Worm (Caenorhabditis elegans) whole organism, L2 larva: ENCODE measurements around the gene Y51H4A.941.

Source experiments
- C34F6.9 ChIP-seq: fragments of 150-350 bp; optimal IDR thresholded peaks from 2 replicates; lab custom pipeline; 2014; ENCODE audit warnings: missing biosample characterization, missing genetic modification characterization
- F13H6.1 ChIP-seq: sonication (generic microtip); optimal IDR thresholded peaks from 2 replicates; lab custom pipeline; 2016; ENCODE audit warnings: missing genetic modification characterization, missing compliant biosample characterization
- R02D3.7 ChIP-seq: fragments of 150-350 bp; optimal IDR thresholded peaks from 2 replicates; lab custom pipeline; 2014; ENCODE audit warnings: missing biosample characterization, missing genetic modification characterization
- Y55F3AM.14 ChIP-seq: fragments of 200-800 bp; sonication (Bioruptor generic); optimal IDR thresholded peaks from 2 replicates; lab custom pipeline; 2018; ENCODE audit warnings: mild to moderate bottlenecking, missing genetic modification characterization, missing compliant biosample characterization
- ZK546.5 ChIP-seq: sonication (generic microtip); optimal IDR thresholded peaks from 2 replicates; lab custom pipeline; 2017; ENCODE audit warnings: missing biosample characterization, missing genetic modification characterization
- alr-1 ChIP-seq: fragments of 150-350 bp; optimal IDR thresholded peaks from 2 replicates; lab custom pipeline; 2014; ENCODE audit warnings: missing biosample characterization, missing genetic modification characterization
- aly-2 ChIP-seq: fragments of 150-350 bp; optimal IDR thresholded peaks from 2 replicates; lab custom pipeline; 2014; ENCODE audit warnings: missing biosample characterization, missing genetic modification characterization
- ama-1 ChIP-seq: fragments of 150-350 bp; optimal IDR thresholded peaks from 2 replicates; lab custom pipeline; 2018; ENCODE audit warnings: inconsistent platforms
- blmp-1 ChIP-seq: sonication (generic microtip); optimal IDR thresholded peaks from 2 replicates; lab custom pipeline; 2017; ENCODE audit warnings: missing genetic modification characterization, mild to moderate bottlenecking, missing compliant biosample characterization, antibody characterized with exemption, moderate library complexity; ENCODE audit not compliant: insufficient read depth
- ceh-16 ChIP-seq: fragments of 150-350 bp; optimal IDR thresholded peaks from 2 replicates; lab custom pipeline; 2014; ENCODE audit warnings: missing biosample characterization, missing genetic modification characterization
- ceh-82 ChIP-seq: fragments of 150-350 bp; optimal IDR thresholded peaks from 2 replicates; lab custom pipeline; 2014; ENCODE audit warnings: missing biosample characterization, missing genetic modification characterization
- crh-2 ChIP-seq: sonication (generic microtip); optimal IDR thresholded peaks from 2 replicates; lab custom pipeline; 2017; ENCODE audit warnings: missing biosample characterization, missing genetic modification characterization
- dmd-4 ChIP-seq: sonication (generic microtip); optimal IDR thresholded peaks from 2 replicates; lab custom pipeline; 2017; ENCODE audit warnings: missing biosample characterization, missing genetic modification characterization
- egl-27 ChIP-seq: sonication (generic microtip); optimal IDR thresholded peaks from 3 replicates; lab custom pipeline; 2017; ENCODE audit warnings: missing biosample characterization, missing genetic modification reagents, missing genetic modification characterization
- elt-1 ChIP-seq: fragments of 150-350 bp; optimal IDR thresholded peaks from 2 replicates; lab custom pipeline; 2014; ENCODE audit warnings: missing biosample characterization, missing genetic modification characterization
- elt-3 ChIP-seq: sonication (generic microtip); optimal IDR thresholded peaks from 2 replicates; lab custom pipeline; 2017; ENCODE audit warnings: missing biosample characterization, missing genetic modification characterization
- fos-1 ChIP-seq: fragments of 150-350 bp; optimal IDR thresholded peaks from 2 replicates; lab custom pipeline; 2014; ENCODE audit warnings: missing biosample characterization, missing genetic modification characterization
- gmeb-1 ChIP-seq: fragments of 150-350 bp; optimal IDR thresholded peaks from 2 replicates; lab custom pipeline; 2014; ENCODE audit warnings: missing biosample characterization, missing genetic modification characterization
- lin-11 ChIP-seq: fragments of 150-350 bp; sonication (generic microtip); optimal IDR thresholded peaks from 2 replicates; lab custom pipeline; 2014; ENCODE audit warnings: missing biosample characterization, missing genetic modification characterization, inconsistent platforms, mixed read lengths
- lin-13 ChIP-seq: fragments of 150-350 bp; optimal IDR thresholded peaks from 2 replicates; lab custom pipeline; 2014; ENCODE audit warnings: missing biosample characterization, missing genetic modification reagents, missing genetic modification characterization
- lin-39 ChIP-seq: fragments of 150-350 bp; optimal IDR thresholded peaks from 2 replicates; lab custom pipeline; 2014; ENCODE audit warnings: missing biosample characterization, missing genetic modification reagents, missing genetic modification characterization
- lsy-2 ChIP-seq, 2 experiments: fragments of 150-350 bp in 1 of 2; sonication (generic microtip) in 1 of 2; optimal IDR thresholded peaks; 2 replicates each; lab custom pipeline; 2014 to 2017; ENCODE audit warnings: missing biosample characterization in 2 of 2, missing genetic modification characterization in 2 of 2
- mab-5 ChIP-seq: fragments of 150-350 bp; optimal IDR thresholded peaks from 2 replicates; lab custom pipeline; 2014; ENCODE audit warnings: missing biosample characterization, missing genetic modification characterization
- mbf-1 ChIP-seq: sonication (generic microtip); optimal IDR thresholded peaks from 2 replicates; lab custom pipeline; 2017; ENCODE audit warnings: missing biosample characterization, missing genetic modification characterization
- mdl-1 ChIP-seq, 2 experiments: fragments of 150-350 bp in 1 of 2; sonication (generic microtip) in 1 of 2; optimal IDR thresholded peaks; 2 replicates each; lab custom pipeline; 2017; ENCODE audit warnings: missing biosample characterization in 2 of 2, missing genetic modification characterization in 2 of 2
- nhr-10 ChIP-seq: sonication (generic microtip); optimal IDR thresholded peaks from 2 replicates; lab custom pipeline; 2017; ENCODE audit warnings: missing biosample characterization, missing genetic modification characterization
- nhr-11 ChIP-seq: fragments of 150-350 bp; optimal IDR thresholded peaks from 2 replicates; lab custom pipeline; 2014; ENCODE audit warnings: missing biosample characterization, missing genetic modification characterization
- nhr-12 ChIP-seq: fragments of 150-350 bp; optimal IDR thresholded peaks from 2 replicates; lab custom pipeline; 2014; ENCODE audit warnings: missing biosample characterization, missing genetic modification characterization
- nhr-129 ChIP-seq: fragments of 150-350 bp; optimal IDR thresholded peaks from 2 replicates; lab custom pipeline; 2014; ENCODE audit warnings: missing biosample characterization, missing genetic modification characterization
- nhr-21 ChIP-seq: fragments of 150-350 bp; optimal IDR thresholded peaks from 2 replicates; lab custom pipeline; 2014; ENCODE audit warnings: missing biosample characterization, missing genetic modification characterization
- nhr-23 ChIP-seq: fragments of 150-350 bp; optimal IDR thresholded peaks from 2 replicates; lab custom pipeline; 2014; ENCODE audit warnings: missing biosample characterization, missing genetic modification reagents, missing genetic modification characterization
- nhr-237 ChIP-seq: fragments of 150-350 bp; optimal IDR thresholded peaks from 2 replicates; lab custom pipeline; 2014; ENCODE audit warnings: missing biosample characterization, missing genetic modification characterization
- nhr-25 ChIP-seq: fragments of 150-350 bp; sonication (generic microtip); optimal IDR thresholded peaks from 3 replicates; lab custom pipeline; 2014; ENCODE audit warnings: missing biosample characterization, missing genetic modification characterization
- nhr-6 ChIP-seq: fragments of 150-350 bp; optimal IDR thresholded peaks from 2 replicates; lab custom pipeline; 2014; ENCODE audit warnings: missing biosample characterization, missing genetic modification characterization
- nhr-77 ChIP-seq: fragments of 150-350 bp; optimal IDR thresholded peaks from 2 replicates; lab custom pipeline; 2014; ENCODE audit warnings: missing biosample characterization, missing genetic modification characterization
- peb-1 ChIP-seq: fragments of 150-350 bp; optimal IDR thresholded peaks from 2 replicates; lab custom pipeline; 2014; ENCODE audit warnings: missing biosample characterization, missing genetic modification characterization
- sem-4 ChIP-seq: fragments of 150-350 bp; optimal IDR thresholded peaks from 2 replicates; lab custom pipeline; 2014; ENCODE audit warnings: missing biosample characterization, missing genetic modification reagents, missing genetic modification characterization
- skn-1 ChIP-seq: sonication (generic microtip); optimal IDR thresholded peaks from 2 replicates; lab custom pipeline; 2017; ENCODE audit warnings: missing biosample characterization, missing genetic modification characterization
- sma-3 ChIP-seq: sonication (generic microtip); optimal IDR thresholded peaks from 2 replicates; lab custom pipeline; 2016; ENCODE audit warnings: missing genetic modification reagents, missing genetic modification characterization, missing compliant biosample characterization
- sma-9 ChIP-seq, 2 experiments: fragments of 150-350 bp in 1 of 2; sonication (generic microtip) in 1 of 2; optimal IDR thresholded peaks; 2 replicates each; lab custom pipeline; 2014 to 2016; ENCODE audit warnings: missing genetic modification characterization in 2 of 2, mild to moderate bottlenecking in 1 of 2, missing biosample characterization in 1 of 2, missing compliant biosample characterization in 1 of 2, missing genetic modification reagents in 1 of 2, moderate library complexity in 1 of 2
- snpc-4 ChIP-seq: fragments of 150-350 bp; optimal IDR thresholded peaks from 2 replicates; lab custom pipeline; 2014; ENCODE audit warnings: missing biosample characterization, missing genetic modification characterization
- unc-39 ChIP-seq: fragments of 150-350 bp; optimal IDR thresholded peaks from 2 replicates; lab custom pipeline; 2014; ENCODE audit warnings: missing biosample characterization, missing genetic modification characterization
- unc-55 ChIP-seq: fragments of 150-350 bp; sonication (generic microtip); optimal IDR thresholded peaks from 3 replicates; lab custom pipeline; 2014; ENCODE audit warnings: missing biosample characterization, missing genetic modification reagents, missing genetic modification characterization
- unc-62 ChIP-seq: fragments of 150-350 bp; optimal IDR thresholded peaks from 2 replicates; lab custom pipeline; 2014; ENCODE audit warnings: missing biosample characterization, missing genetic modification reagents, missing genetic modification characterization
- zag-1 ChIP-seq: fragments of 150-350 bp; optimal IDR thresholded peaks from 2 replicates; lab custom pipeline; 2014; ENCODE audit warnings: missing biosample characterization, missing genetic modification characterization
- ztf-1 ChIP-seq: fragments of 200-800 bp; sonication (Bioruptor generic); conservative IDR thresholded peaks from 2 replicates; pipeline ENCODE4 v1.3.6; 2022; ENCODE audit warnings: missing genetic modification characterization, missing compliant biosample characterization
- ztf-11 ChIP-seq: sonication (generic microtip); optimal IDR thresholded peaks from 2 replicates; lab custom pipeline; 2017; ENCODE audit warnings: missing biosample characterization, missing genetic modification characterization
- ztf-4 ChIP-seq: fragments of 150-350 bp; optimal IDR thresholded peaks from 2 replicates; lab custom pipeline; 2014; ENCODE audit warnings: missing biosample characterization, missing genetic modification characterization

Gene Y51H4A.941

DNA sequence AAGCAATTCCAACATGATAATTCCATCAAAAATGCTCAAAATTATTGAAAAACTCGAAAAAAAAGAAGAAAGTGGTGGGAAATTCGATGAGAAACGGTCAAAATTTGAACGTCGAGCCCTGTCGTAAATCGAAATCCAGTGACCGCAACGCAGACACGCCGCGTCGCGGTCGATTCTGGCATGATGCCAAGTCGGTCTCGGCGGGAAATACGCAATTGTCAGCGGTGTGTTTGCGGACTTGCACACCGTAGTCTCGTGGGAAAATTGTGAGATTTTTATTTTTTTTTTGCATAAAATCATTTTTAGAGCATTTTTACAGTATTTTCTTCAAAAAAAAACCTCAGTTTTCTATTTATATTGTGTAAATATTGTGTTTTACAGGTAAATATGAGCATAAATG lies 38.2 kb downstream of the Y51H4A.941 start, which contains the start of gene tsr-2:
Gene tsr-2 (plus strand): TSS at position 382 of the 400 bp plus-strand sequence.
- TF ChIP-seq nhr-77 (tag; lab: Kevin White, UChicago) (peak; percentile 59), R02D3.7 (tag; lab: Kevin White, UChicago) (peak; percentile 48), elt-3 (no peak), aly-2 (tag; lab: Kevin White, UChicago) (no peak), ceh-82 (tag; lab: Kevin White, UChicago) (peak; percentile 13), lin-13 (GFP tag; lab: Kevin White, UChicago) (peak; percentile 91), zag-1 (tag; lab: Kevin White, UChicago) (peak; percentile 66), Y55F3AM.14 (GFP tag; lab: Kevin White, UChicago) (peak; percentile 69), peb-1 (tag; lab: Kevin White, UChicago) (no peak), nhr-129 (tag; lab: Kevin White, UChicago) (peak; percentile 88), nhr-21 (peak; percentile 86), mdl-1 (tag; optimal IDR thresholded peaks at IDR 0.05; lab: Kevin White, UChicago) (peak in 1 of 2 experiments; percentile 60), fos-1 (peak; percentile 80), egl-27 (tag; lab: Kevin White, UChicago) (peak; percentile 81), unc-62 (GFP tag; lab: Kevin White, UChicago) (no peak), nhr-25 (tag; lab: Kevin White, UChicago) (peak; percentile 92), lin-11 (tag; lab: Kevin White, UChicago) (peak; percentile 93), nhr-10 (tag; lab: Kevin White, UChicago) (peak; percentile 36), nhr-11 (tag; lab: Kevin White, UChicago) (no peak), gmeb-1 (peak; percentile 90), sma-3 (GFP tag; lab: Kevin White, UChicago) (peak; percentile 92), nhr-23 (tag; lab: Kevin White, UChicago) (no peak), sem-4 (peak; percentile 81), dmd-4 (no peak), ztf-4 (tag; lab: Kevin White, UChicago) (peak; percentile 34), nhr-12 (no peak), sma-9 (GFP tag; optimal IDR thresholded peaks at IDR 0.05; lab: Kevin White, UChicago) (peak; percentile 82), sma-9 (tag; optimal IDR thresholded peaks at IDR 0.05; lab: Kevin White, UChicago) (no peak), unc-39 (no peak), C34F6.9 (tag; lab: Kevin White, UChicago) (peak; percentile 96), ama-1 (lab: Kevin White, UChicago) (peak; percentile 40), lsy-2 (tag; optimal IDR thresholded peaks at IDR 0.05; lab: Kevin White, UChicago) (peak; percentile 98 to 99), ztf-11 (no peak), mbf-1 (tag; lab: Kevin White, UChicago) (no peak), unc-55 (GFP tag; lab: Kevin White, UChicago) (peak; percentile 97), skn-1 (tag; lab: Kevin White, UChicago) (peak; percentile 11), ZK546.5 (tag; lab: Kevin White, UChicago) (peak; percentile 42), lin-39 (tag; lab: Kevin White, UChicago) (no peak), ceh-16 (peak; percentile 74), ztf-1 (no peak), mab-5 (tag; lab: Kevin White, UChicago) (peak; percentile 83), elt-1 (tag; lab: Kevin White, UChicago) (no peak), blmp-1 (tag; lab: Kevin White, UChicago) (peak; percentile 20), nhr-6 (tag; lab: Kevin White, UChicago) (peak; percentile 81), snpc-4 (tag; lab: Kevin White, UChicago) (peak; percentile 64), crh-2 (peak; percentile 95), alr-1 (tag; lab: Kevin White, UChicago) (no peak), F13H6.1 (tag; lab: Kevin White, UChicago) (peak; percentile 89), nhr-237 (no peak)
